Fruit fly (Drosophila melanogaster) whole organism, pupa: ENCODE data around the gene ppk30.

ENCODE experiments used
- CG12605 ChIP-seq: fragments of 200-800 bp; sonication (Bioruptor generic); IDR thresholded peaks from 2 replicates; pipeline ENCODE4 v1.3.6; 2022; ENCODE audit warnings: missing biosample characterization, missing genetic modification characterization
- CG13204 ChIP-seq: fragments of 200-800 bp; sonication (Bioruptor generic); optimal IDR thresholded peaks from 2 replicates; lab custom pipeline; 2018; ENCODE audit warnings: missing biosample characterization, mild to moderate bottlenecking, missing genetic modification characterization, moderate library complexity
- CG34367 ChIP-seq: fragments of 200-800 bp; sonication (Bioruptor generic); optimal IDR thresholded peaks from 2 replicates; lab custom pipeline; 2018; ENCODE audit warnings: missing biosample characterization, mild to moderate bottlenecking, missing genetic modification characterization
- CG9948 ChIP-seq: fragments of 200-800 bp; sonication (Bioruptor generic); optimal IDR thresholded peaks from 2 replicates; lab custom pipeline; 2018; ENCODE audit warnings: missing biosample characterization, mild to moderate bottlenecking, missing genetic modification characterization, moderate library complexity
- D1 ChIP-seq: fragments of 200-800 bp; sonication (Bioruptor generic); optimal IDR thresholded peaks from 2 replicates; lab custom pipeline; 2018; ENCODE audit warnings: missing biosample characterization, mild to moderate bottlenecking, missing genetic modification characterization, moderate library complexity
- EcR ChIP-seq: fragments of 200-800 bp; sonication (Bioruptor generic); optimal IDR thresholded peaks from 3 replicates; lab custom pipeline; 2019; ENCODE audit warnings: missing biosample characterization, missing genetic modification characterization, mild to moderate bottlenecking, moderate library complexity, missing genetic modification reagents
- Snoo ChIP-seq: fragments of 200-800 bp; sonication (Bioruptor generic); optimal IDR thresholded peaks from 3 replicates; lab custom pipeline; 2017; ENCODE audit warnings: missing biosample characterization, mild to moderate bottlenecking, missing genetic modification characterization, inconsistent platforms
- rn ChIP-seq: fragments of 200-800 bp; sonication (Bioruptor generic); IDR thresholded peaks from 2 replicates; pipeline ENCODE4 v1.3.6; 2022; ENCODE audit warnings: missing biosample characterization, missing genetic modification characterization

DNA sequence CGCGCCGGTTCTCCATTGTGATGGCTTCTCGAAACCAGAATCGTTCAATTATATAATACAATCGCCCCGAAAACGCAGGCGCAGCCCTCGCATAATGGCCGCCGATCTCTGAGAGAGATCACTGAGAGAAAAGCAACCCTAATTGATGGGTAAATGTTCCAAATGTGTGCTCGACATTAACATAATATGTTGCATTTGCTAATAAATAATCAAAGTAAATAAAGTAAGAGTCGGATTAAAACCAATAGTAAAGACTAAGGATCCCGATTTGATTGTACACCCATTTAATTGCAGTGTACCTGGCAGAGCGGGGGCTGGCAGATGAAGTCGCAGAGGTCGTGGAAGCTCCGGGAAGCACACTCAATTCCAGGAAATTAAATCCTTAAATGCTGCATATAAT is 35.6 kb downstream of the ppk30 start:
- no peak for TF ChIP-seq CG9948 (tag; lab: Kevin White, UChicago)
- no peak for TF ChIP-seq D1 (tag; lab: Kevin White, UChicago)
- no peak for TF ChIP-seq EcR (GFP tag; lab: Kevin White, UChicago)
- TF ChIP-seq CG12605 = no peak
- TF ChIP-seq Snoo = no peak
- no peak for TF ChIP-seq CG34367 (tag; lab: Kevin White, UChicago)
- no peak for TF ChIP-seq CG13204
- no peak for TF ChIP-seq rn (GFP tag; lab: Robert Waterston, UW)
